Fruit fly (Drosophila melanogaster): ENCODE data around the gene CG46439.

The CG46439 gene

dm6 chr3L:11124841-11125240 lies 28.8 kb upstream of the CG46439 start:
- TF ChIP-seq h (GFP tag; optimal IDR thresholded peaks at IDR 0.05) = no peak
- TF ChIP-seq CG9705 (GFP tag; optimal IDR thresholded peaks at IDR 0.05) = no peak
- no peak for TF ChIP-seq fru (GFP tag; optimal IDR thresholded peaks at IDR 0.05)
- no peak for TF ChIP-seq Sp1 (GFP tag; optimal IDR thresholded peaks at IDR 0.05)
- TF ChIP-seq Hr78 (GFP tag; optimal IDR thresholded peaks at IDR 0.05) = no peak
- no peak for TF ChIP-seq Mio (GFP tag; optimal IDR thresholded peaks at IDR 0.05)

- TF ChIP-seq CrebA (GFP tag; optimal IDR thresholded peaks at IDR 0.05; ENCODE audit: borderline replicate concordance) (no peak), fru (GFP tag; optimal IDR thresholded peaks at IDR 0.05) (no peak), Jra (GFP tag; optimal IDR thresholded peaks at IDR 0.05) (no peak), sv (GFP tag; optimal IDR thresholded peaks at IDR 0.05) (no peak), Mio (GFP tag; optimal IDR thresholded peaks at IDR 0.05) (no peak), Vsx2 (GFP tag; optimal IDR thresholded peaks at IDR 0.05; ENCODE audit: partially characterized antibody) (no peak), sage (GFP tag; optimal IDR thresholded peaks at IDR 0.05) (no peak), CG32264 (GFP tag; optimal IDR thresholded peaks at IDR 0.05) (no peak), Rel (GFP tag; optimal IDR thresholded peaks at IDR 0.05) (no peak), Rel (tag; optimal IDR thresholded peaks at IDR 0.05) (no peak), Hr83 (GFP tag; optimal IDR thresholded peaks at IDR 0.05; ENCODE audit: poor library complexity, severe bottlenecking) (no peak), dl (GFP tag; optimal IDR thresholded peaks at IDR 0.05; ENCODE audit: insufficient read depth in 1 of 2, partially characterized antibody in 2 of 2) (no peak), Sp1 (GFP tag; optimal IDR thresholded peaks at IDR 0.05) (no peak), brk (GFP tag; optimal IDR thresholded peaks at IDR 0.05) (no peak), Hnf4 (GFP tag; optimal IDR thresholded peaks at IDR 0.05) (no peak), rgr (GFP tag; optimal IDR thresholded peaks at IDR 0.05) (no peak)
Observed at dm6 chr3L:11124439-11124838, 28.4 kb upstream of the CG46439 start.

- TF ChIP-seq Myc (optimal IDR thresholded peaks at IDR 0.05) (peak; percentile 43), dl (GFP tag; optimal IDR thresholded peaks at IDR 0.05; ENCODE audit: insufficient read depth in 1 of 2, partially characterized antibody in 2 of 2) (peak in 1 of 2 experiments; percentile 48), psq (GFP tag; optimal IDR thresholded peaks at IDR 0.05) (peak; percentile 45), Dfd (GFP tag; optimal IDR thresholded peaks at IDR 0.05) (no peak), Rel (GFP tag; optimal IDR thresholded peaks at IDR 0.05) (no peak), Rel (tag; optimal IDR thresholded peaks at IDR 0.05) (peak; percentile 3), Dif (GFP tag; optimal IDR thresholded peaks at IDR 0.05; ENCODE audit: partially characterized antibody) (peak; percentile 42)
Observed at dm6 chr3L:11123598-11124284, 27.7 kb upstream of the CG46439 start.

- TF ChIP-seq fru (GFP tag; optimal IDR thresholded peaks at IDR 0.05) (no peak), CG32264 (GFP tag; optimal IDR thresholded peaks at IDR 0.05) (no peak), Rel (GFP tag; optimal IDR thresholded peaks at IDR 0.05) (no peak), Rel (tag; optimal IDR thresholded peaks at IDR 0.05) (peak; percentile 59), usp (GFP tag; optimal IDR thresholded peaks at IDR 0.05) (no peak), N (GFP tag; optimal IDR thresholded peaks at IDR 0.05) (no peak), Mio (GFP tag; optimal IDR thresholded peaks at IDR 0.05) (no peak), jim (GFP tag; optimal IDR thresholded peaks at IDR 0.05) (peak; percentile 81), Myc (optimal IDR thresholded peaks at IDR 0.05) (peak; percentile 74), Abd-B (GFP tag; optimal IDR thresholded peaks at IDR 0.05) (no peak), sage (GFP tag; optimal IDR thresholded peaks at IDR 0.05) (no peak), psq (GFP tag; optimal IDR thresholded peaks at IDR 0.05) (no peak), brk (GFP tag; optimal IDR thresholded peaks at IDR 0.05) (no peak), Sp1 (GFP tag; optimal IDR thresholded peaks at IDR 0.05) (peak; percentile 36), Hr83 (GFP tag; optimal IDR thresholded peaks at IDR 0.05; ENCODE audit: poor library complexity, severe bottlenecking) (peak; percentile 62), rgr (GFP tag; optimal IDR thresholded peaks at IDR 0.05) (peak; percentile 29), foxo (GFP tag; optimal IDR thresholded peaks at IDR 0.05) (peak in 1 of 2 experiments; percentile 30), Vsx2 (GFP tag; optimal IDR thresholded peaks at IDR 0.05; ENCODE audit: partially characterized antibody) (no peak), CG9705 (GFP tag; optimal IDR thresholded peaks at IDR 0.05) (no peak), Jra (GFP tag; optimal IDR thresholded peaks at IDR 0.05) (peak; percentile 51), dsf (GFP tag; optimal IDR thresholded peaks at IDR 0.05; ENCODE audit: borderline replicate concordance) (no peak), tai (GFP tag; optimal IDR thresholded peaks at IDR 0.05) (no peak), Dif (GFP tag; optimal IDR thresholded peaks at IDR 0.05; ENCODE audit: partially characterized antibody) (no peak), sv (GFP tag; optimal IDR thresholded peaks at IDR 0.05) (no peak), lola (GFP tag; optimal IDR thresholded peaks at IDR 0.05) (no peak), Hnf4 (GFP tag; optimal IDR thresholded peaks at IDR 0.05) (no peak), Dfd (GFP tag; optimal IDR thresholded peaks at IDR 0.05) (no peak), pan (optimal IDR thresholded peaks at IDR 0.05) (no peak), dmrt93B (GFP tag; optimal IDR thresholded peaks at IDR 0.05) (no peak), HLH106 (tag; optimal IDR thresholded peaks at IDR 0.05) (peak; percentile 21), Hr78 (GFP tag; optimal IDR thresholded peaks at IDR 0.05) (no peak), dl (GFP tag; optimal IDR thresholded peaks at IDR 0.05; ENCODE audit: insufficient read depth in 1 of 2, partially characterized antibody in 2 of 2) (no peak), br (GFP tag; optimal IDR thresholded peaks at IDR 0.05) (no peak), GATAd (GFP tag; optimal IDR thresholded peaks at IDR 0.05) (no peak), woc (GFP tag; optimal IDR thresholded peaks at IDR 0.05) (no peak), OdsH (GFP tag; optimal IDR thresholded peaks at IDR 0.05) (no peak), ey (GFP tag; optimal IDR thresholded peaks at IDR 0.05) (no peak), CrebA (GFP tag; optimal IDR thresholded peaks at IDR 0.05; ENCODE audit: borderline replicate concordance) (no peak), h (GFP tag; optimal IDR thresholded peaks at IDR 0.05) (peak; percentile 43)
Observed at dm6 chr3L:11123088-11123487, 27.0 kb upstream of the CG46439 start, which contains the start of the genes Ufd1 and NaPi-III. Gene Ufd1, minus strand, starts transcription at chr3L:11123216. Gene NaPi-III, plus strand, starts transcription at chr3L:11123348.
